Fruit fly (Drosophila melanogaster) whole organism, embryonic: ENCODE measurements around the gene Rbcn-3B.

Experiments used
- Bgb ChIP-seq: fragments of 200-800 bp; sonication (Bioruptor generic); IDR thresholded peaks from 2 replicates; pipeline ENCODE4 v1.3.6; 2022; ENCODE audit warnings: missing biosample characterization, missing genetic modification characterization; ENCODE audit not compliant: partially characterized antibody
- Bteb2 ChIP-seq: fragments of 200-800 bp; sonication (Bioruptor generic); optimal IDR thresholded peaks from 2 replicates; lab custom pipeline; 2016; ENCODE audit warnings: missing biosample characterization, missing genetic modification characterization
- CG11456 ChIP-seq: fragments of 200-800 bp; sonication (Bioruptor generic); IDR thresholded peaks from 3 replicates; pipeline ENCODE4 v1.3.6; 2022; ENCODE audit warnings: missing biosample characterization, missing genetic modification characterization
- CG12219 ChIP-seq: fragments of 200-800 bp; sonication (Bioruptor generic); optimal IDR thresholded peaks from 3 replicates; lab custom pipeline; 2018; ENCODE audit warnings: missing biosample characterization, mild to moderate bottlenecking, missing genetic modification characterization
- CG12391 ChIP-seq: fragments of 200-800 bp; sonication (Bioruptor generic); optimal IDR thresholded peaks from 3 replicates; lab custom pipeline; 2018; ENCODE audit warnings: missing biosample characterization, mild to moderate bottlenecking, missing genetic modification characterization, moderate library complexity
- CG13894 ChIP-seq: fragments of 200-800 bp; sonication (Bioruptor generic); optimal IDR thresholded peaks from 3 replicates; lab custom pipeline; 2018; ENCODE audit warnings: missing biosample characterization, mild to moderate bottlenecking, missing genetic modification characterization, moderate library complexity
- CG15514 ChIP-seq: fragments of 200-800 bp; sonication (Bioruptor generic); optimal IDR thresholded peaks from 3 replicates; lab custom pipeline; 2017; ENCODE audit warnings: missing biosample characterization, missing genetic modification characterization, mild to moderate bottlenecking, moderate library complexity, missing genetic modification reagents
- CG15601 ChIP-seq: fragments of 200-800 bp; sonication (Bioruptor generic); optimal IDR thresholded peaks from 3 replicates; lab custom pipeline; 2019; ENCODE audit warnings: missing biosample characterization, mild to moderate bottlenecking, missing genetic modification characterization, moderate library complexity
- CG1602 ChIP-seq: fragments of 200-800 bp; sonication (Bioruptor generic); optimal IDR thresholded peaks from 3 replicates; lab custom pipeline; 2016; ENCODE audit warnings: missing biosample characterization, missing genetic modification characterization
- CG17359 ChIP-seq: fragments of 200-800 bp; sonication (Bioruptor generic); optimal IDR thresholded peaks from 3 replicates; lab custom pipeline; 2018; ENCODE audit warnings: missing biosample characterization, mild to moderate bottlenecking, missing genetic modification characterization, moderate library complexity
- CG2678 ChIP-seq: fragments of 200-800 bp; sonication (Bioruptor generic); optimal IDR thresholded peaks from 3 replicates; lab custom pipeline; 2019; ENCODE audit warnings: missing biosample characterization, mild to moderate bottlenecking, missing genetic modification characterization, moderate library complexity
- CG2712 ChIP-seq: fragments of 200-800 bp; optimal IDR thresholded peaks from 3 replicates; lab custom pipeline; 2019; ENCODE audit warnings: missing biosample characterization, mild to moderate bottlenecking, missing genetic modification characterization, moderate library complexity
- CG31441 ChIP-seq: fragments of 200-800 bp; sonication (Bioruptor generic); IDR thresholded peaks from 2 replicates; pipeline ENCODE4 v1.3.6; 2022; ENCODE audit warnings: missing biosample characterization, missing genetic modification characterization
- CG7987 ChIP-seq: fragments of 200-800 bp; sonication (Bioruptor generic); optimal IDR thresholded peaks from 2 replicates; lab custom pipeline; 2018; ENCODE audit warnings: missing biosample characterization, mild to moderate bottlenecking, missing genetic modification characterization, moderate library complexity
- CG8359 ChIP-seq: fragments of 200-800 bp; sonication (Bioruptor generic); optimal IDR thresholded peaks from 2 replicates; lab custom pipeline; 2017; ENCODE audit warnings: missing biosample characterization, mild to moderate bottlenecking, missing genetic modification characterization, borderline replicate concordance
- D19A ChIP-seq: fragments of 200-800 bp; optimal IDR thresholded peaks from 3 replicates; lab custom pipeline; 2019; ENCODE audit warnings: missing biosample characterization, mild to moderate bottlenecking, missing genetic modification characterization, moderate library complexity
- Dad ChIP-seq: fragments of 200-800 bp; sonication (Bioruptor generic); optimal IDR thresholded peaks from 3 replicates; lab custom pipeline; 2016; ENCODE audit warnings: missing biosample characterization, missing genetic modification characterization
- Dp ChIP-seq: fragments of 200-800 bp; sonication (Bioruptor generic); optimal IDR thresholded peaks from 2 replicates; lab custom pipeline; 2018; ENCODE audit warnings: missing biosample characterization, mild to moderate bottlenecking, missing genetic modification characterization, moderate library complexity
- Hand ChIP-seq: fragments of 200-800 bp; sonication (Bioruptor generic); optimal IDR thresholded peaks from 2 replicates; lab custom pipeline; 2017; ENCODE audit warnings: mild to moderate bottlenecking, missing biosample characterization, missing genetic modification reagents, missing genetic modification characterization
- HmgD ChIP-seq: fragments of 200-800 bp; sonication (Bioruptor generic); optimal IDR thresholded peaks from 3 replicates; lab custom pipeline; 2016; ENCODE audit warnings: missing biosample characterization, missing genetic modification characterization
- NFAT ChIP-seq: fragments of 200-800 bp; sonication (Bioruptor generic); IDR thresholded peaks from 2 replicates; pipeline ENCODE4 v1.3.6; 2022; ENCODE audit warnings: missing biosample characterization, missing genetic modification characterization
- Poxn ChIP-seq: fragments of 200-800 bp; sonication (Bioruptor generic); IDR thresholded peaks from 2 replicates; pipeline ENCODE4 v1.3.6; 2022; ENCODE audit warnings: missing biosample characterization, missing genetic modification characterization
- Sin3A ChIP-seq: fragments of >200 bp; optimal IDR thresholded peaks from 2 replicates; lab custom pipeline; 2018
- Six4 ChIP-seq: fragments of 200-800 bp; sonication (Bioruptor generic); optimal IDR thresholded peaks from 2 replicates; lab custom pipeline; 2016; ENCODE audit warnings: missing biosample characterization, missing genetic modification characterization
- Vsx1 ChIP-seq: fragments of 200-800 bp; sonication (Bioruptor generic); optimal IDR thresholded peaks from 2 replicates; lab custom pipeline; 2017; ENCODE audit warnings: missing biosample characterization, mild to moderate bottlenecking, missing genetic modification characterization, missing genetic modification reagents
- ab ChIP-seq: fragments of 200-800 bp; sonication (Bioruptor generic); optimal IDR thresholded peaks from 2 replicates; lab custom pipeline; 2016; ENCODE audit warnings: missing biosample characterization, missing genetic modification characterization
- amos ChIP-seq: fragments of 200-800 bp; sonication (Bioruptor generic); IDR thresholded peaks from 2 replicates; pipeline ENCODE4 v1.3.6; 2022; ENCODE audit warnings: missing biosample characterization, missing genetic modification characterization; ENCODE audit not compliant: partially characterized antibody
- bigmax ChIP-seq: fragments of 200-800 bp; sonication (Bioruptor generic); optimal IDR thresholded peaks from 2 replicates; lab custom pipeline; 2018; ENCODE audit warnings: missing biosample characterization, mild to moderate bottlenecking, missing genetic modification characterization
- br ChIP-seq: fragments of >200 bp; optimal IDR thresholded peaks from 2 replicates; lab custom pipeline; 2017
- croc ChIP-seq: fragments of 200-800 bp; sonication (Bioruptor generic); conservative IDR thresholded peaks from 3 replicates; pipeline ENCODE4 v1.3.6; 2022; ENCODE audit warnings: missing biosample characterization, missing genetic modification characterization
- crol ChIP-seq: fragments of 200-800 bp; sonication (Bioruptor generic); IDR thresholded peaks from 2 replicates; pipeline ENCODE4 v1.3.6; 2022; ENCODE audit warnings: missing biosample characterization, missing genetic modification characterization
- esg ChIP-seq: fragments of 200-800 bp; sonication (Bioruptor generic); conservative IDR thresholded peaks from 2 replicates; pipeline ENCODE4 v1.3.6; 2022; ENCODE audit warnings: missing biosample characterization, missing genetic modification characterization
- ftz-f1 ChIP-seq: fragments of 200-800 bp; sonication (Bioruptor generic); optimal IDR thresholded peaks from 2 replicates; lab custom pipeline; 2016; ENCODE audit warnings: missing biosample characterization, missing genetic modification characterization
- gce ChIP-seq: fragments of 200-800 bp; sonication (Bioruptor generic); IDR thresholded peaks from 3 replicates; pipeline ENCODE4 v1.3.6; 2022; ENCODE audit warnings: missing biosample characterization, missing genetic modification characterization
- hkb ChIP-seq, 2 experiments: fragments of 200-800 bp in 1 of 2; fragments of >200 bp in 1 of 2; sonication (Bioruptor generic) in 1 of 2; IDR thresholded peaks in 1 of 2; optimal IDR thresholded peaks in 1 of 2; 2 replicates each; pipeline versions ENCODE4 v1.3.6 to Lab custom; 2017 to 2022; ENCODE audit warnings: missing biosample characterization in 1 of 2, missing genetic modification characterization in 1 of 2
- jigr1 ChIP-seq: fragments of 200-800 bp; sonication (Bioruptor generic); IDR thresholded peaks from 3 replicates; pipeline ENCODE4 v1.3.6; 2022; ENCODE audit warnings: missing biosample characterization, missing genetic modification characterization
- knrl ChIP-seq: fragments of 200-800 bp; sonication (Bioruptor generic); IDR thresholded peaks from 3 replicates; pipeline ENCODE4 v1.3.6; 2022; ENCODE audit warnings: missing biosample characterization, missing genetic modification characterization; ENCODE audit not compliant: partially characterized antibody
- lmd ChIP-seq: fragments of 200-800 bp; sonication (Bioruptor generic); IDR thresholded peaks from 2 replicates; pipeline ENCODE4 v1.3.6; 2022; ENCODE audit warnings: missing biosample characterization, missing genetic modification characterization
- nerfin-2 ChIP-seq: fragments of 200-800 bp; sonication (Bioruptor generic); IDR thresholded peaks from 2 replicates; pipeline ENCODE4 v1.3.6; 2022; ENCODE audit warnings: missing biosample characterization, missing genetic modification characterization; ENCODE audit not compliant: partially characterized antibody
- p53 ChIP-seq: fragments of 200-800 bp; sonication (Bioruptor generic); optimal IDR thresholded peaks from 2 replicates; lab custom pipeline; 2016; ENCODE audit warnings: missing biosample characterization, missing genetic modification characterization
- peb ChIP-seq: fragments of 200-800 bp; sonication (Bioruptor generic); IDR thresholded peaks from 2 replicates; pipeline ENCODE4 v1.3.6; 2022; ENCODE audit warnings: missing biosample characterization, missing genetic modification characterization
- run ChIP-seq: fragments of 200-800 bp; sonication (Bioruptor generic); optimal IDR thresholded peaks from 3 replicates; lab custom pipeline; 2018; ENCODE audit warnings: missing biosample characterization, mild to moderate bottlenecking, missing genetic modification characterization
- sd ChIP-seq: fragments of 200-800 bp; sonication (Bioruptor generic); optimal IDR thresholded peaks from 3 replicates; lab custom pipeline; 2018; ENCODE audit warnings: missing biosample characterization, mild to moderate bottlenecking, missing genetic modification characterization, moderate library complexity
- seq ChIP-seq: fragments of 200-800 bp; sonication (Bioruptor generic); IDR thresholded peaks from 2 replicates; pipeline ENCODE4 v1.3.6; 2022; ENCODE audit warnings: missing biosample characterization, missing genetic modification characterization
- sna ChIP-seq: fragments of 200-800 bp; sonication (Bioruptor generic); IDR thresholded peaks from 2 replicates; pipeline ENCODE4 v1.3.6; 2022; ENCODE audit warnings: missing biosample characterization, missing genetic modification characterization; ENCODE audit not compliant: partially characterized antibody
- so ChIP-seq: fragments of 200-800 bp; sonication (Bioruptor generic); IDR thresholded peaks from 3 replicates; pipeline ENCODE4 v1.3.6; 2022; ENCODE audit warnings: missing biosample characterization, missing genetic modification characterization
- ssp ChIP-seq: fragments of 200-800 bp; sonication (Bioruptor generic); IDR thresholded peaks from 2 replicates; pipeline ENCODE4 v1.3.6; 2022; ENCODE audit warnings: missing biosample characterization, missing genetic modification characterization
- trem ChIP-seq: fragments of 200-800 bp; optimal IDR thresholded peaks from 3 replicates; lab custom pipeline; 2019; ENCODE audit warnings: missing biosample characterization, mild to moderate bottlenecking, missing genetic modification characterization, moderate library complexity
- wek ChIP-seq: fragments of 200-800 bp; sonication (Bioruptor generic); optimal IDR thresholded peaks from 3 replicates; lab custom pipeline; 2018; ENCODE audit warnings: missing biosample characterization, mild to moderate bottlenecking, missing genetic modification characterization, moderate library complexity

Gene Rbcn-3B

DNA sequence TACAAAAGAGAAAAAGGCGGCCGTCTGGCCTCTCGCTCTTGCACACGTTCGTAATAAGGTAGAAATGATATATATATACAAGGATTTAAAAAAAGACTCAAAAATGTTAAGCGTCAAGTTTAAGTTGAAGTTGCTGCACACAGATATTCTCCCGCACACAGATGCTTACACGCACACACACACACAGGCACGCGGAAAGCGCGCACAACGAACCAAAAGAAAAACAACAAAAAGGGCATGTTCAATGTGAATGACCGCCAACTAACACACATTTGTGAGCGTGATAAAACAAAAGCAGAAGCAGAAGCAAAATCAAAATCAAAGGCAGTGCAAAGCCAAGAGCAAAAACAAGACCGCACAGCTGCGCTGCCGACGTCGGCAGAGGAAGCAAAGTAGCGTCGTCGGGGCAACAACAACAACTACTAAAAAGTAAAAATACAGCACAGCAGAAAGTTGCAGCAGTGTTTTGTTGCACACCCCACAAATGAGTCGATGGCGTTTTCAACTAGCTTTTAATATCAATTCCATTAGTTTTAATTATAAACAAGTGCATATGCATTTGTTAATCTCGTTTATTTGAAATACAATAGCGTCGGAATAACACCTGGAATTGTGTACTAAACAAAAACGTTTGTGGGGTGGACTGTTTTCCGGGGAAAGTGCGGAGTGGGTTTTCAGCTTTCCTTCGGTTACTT is 38.6 kb downstream of the Rbcn-3B start (continued):
- TF ChIP-seq so (GFP tag; lab: Robert Waterston, UW) (peak; percentile 96), lmd (GFP tag; lab: Robert Waterston, UW) (peak; percentile 95), Dad (peak; percentile 90), ab (GFP tag; lab: Kevin White, UChicago) (peak; percentile 91), trem (peak; percentile 96), Bteb2 (GFP tag; lab: Kevin White, UChicago) (peak; percentile 87), hkb (optimal IDR thresholded peaks at IDR 0.05; lab: Kevin White, UChicago) (no peak), hkb (GFP tag; IDR thresholded peaks at IDR 0.05; lab: Robert Waterston, UW) (peak; percentile 97), CG17359 (tag; lab: Kevin White, UChicago) (peak; percentile 98), crol (GFP tag; lab: Robert Waterston, UW) (peak; percentile 78), CG31441 (peak; percentile 98), peb (GFP tag; lab: Robert Waterston, UW) (peak; percentile 94), jigr1 (GFP tag; lab: Robert Waterston, UW) (peak; percentile 79), ftz-f1 (GFP tag; lab: Kevin White, UChicago) (peak; percentile 19), CG15601 (peak; percentile 98), NFAT (peak; percentile 86), CG15514 (GFP tag; lab: Kevin White, UChicago) (peak; percentile 65), esg (GFP tag; lab: Robert Waterston, UW) (peak; percentile 91), wek (GFP tag; lab: Kevin White, UChicago) (peak; percentile 91), p53 (GFP tag; lab: Kevin White, UChicago) (peak; percentile 79), sna (no peak), Poxn (GFP tag; lab: Robert Waterston, UW) (peak; percentile 10; the same call in 1 of the 2 replicates), Bgb (GFP tag; lab: Robert Waterston, UW) (no peak), Dp (peak; percentile 3), run (tag; lab: Kevin White, UChicago) (peak; percentile 94), seq (GFP tag; lab: Robert Waterston, UW) (peak; percentile 93), croc (GFP tag; lab: Robert Waterston, UW) (peak; percentile 95), CG1602 (GFP tag; lab: Kevin White, UChicago) (peak; percentile 97), CG12219 (GFP tag; lab: Kevin White, UChicago) (peak; percentile 98), CG13894 (tag; lab: Kevin White, UChicago) (peak; percentile 71), bigmax (peak; percentile 43), amos (no peak), Hand (GFP tag; lab: Kevin White, UChicago) (peak; percentile 79), D19A (tag; lab: Kevin White, UChicago) (peak; percentile 95), CG7987 (GFP tag; lab: Kevin White, UChicago) (peak; percentile 87), Six4 (GFP tag; lab: Kevin White, UChicago) (peak; percentile 97), CG2678 (tag; lab: Kevin White, UChicago) (peak; percentile 96), ssp (peak; percentile 85), CG11456 (peak; percentile 90), CG2712 (tag; lab: Kevin White, UChicago) (peak; percentile 99), knrl (GFP tag; lab: Robert Waterston, UW) (no peak), Sin3A (lab: Kevin White, UChicago) (no peak), Vsx1 (GFP tag; lab: Kevin White, UChicago) (peak; percentile 89), HmgD (GFP tag; lab: Kevin White, UChicago) (peak; percentile 72), CG8359 (GFP tag; lab: Kevin White, UChicago) (peak; percentile 93), gce (peak; percentile 96), br (lab: Kevin White, UChicago) (no peak), nerfin-2 (GFP tag; lab: Robert Waterston, UW) (no peak), CG12391 (peak; percentile 98), sd (peak; percentile 50)
